Worm (Caenorhabditis elegans): ENCODE data around the gene T13C2.7.

The T13C2.7 gene

ce11 chrII:6734674-6735073 is 44.5 kb upstream of the T13C2.7 start, which contains the start of gene T14B4.3 (continued):
- TF ChIP-seq lsy-2 (tag; optimal IDR thresholded peaks at IDR 0.05) (peak in 1 of 2 experiments; percentile 88), snpc-4 (tag; optimal IDR thresholded peaks at IDR 0.05) (no peak), nhr-42 (GFP tag; IDR thresholded peaks at IDR 0.05) (no peak), mxl-3 (GFP tag; optimal IDR thresholded peaks at IDR 0.05) (no peak), arid-1 (GFP tag; conservative IDR thresholded peaks at IDR 0.05) (no peak), F37D6.2 (tag; optimal IDR thresholded peaks at IDR 0.05) (no peak), F10B5.3 (tag; optimal IDR thresholded peaks at IDR 0.05) (no peak), nhr-77 (tag; optimal IDR thresholded peaks at IDR 0.05) (peak; percentile 77), mes-2 (tag; optimal IDR thresholded peaks at IDR 0.05; ENCODE audit: poor library complexity, severe bottlenecking) (peak; percentile 94), sdz-12 (GFP tag; optimal IDR thresholded peaks at IDR 0.05) (no peak), F49E8.2 (tag; optimal IDR thresholded peaks at IDR 0.05; ENCODE audit: borderline replicate concordance) (no peak), ceh-44 (GFP tag; IDR thresholded peaks at IDR 0.05) (0 out of 2 replicates have a peak, but pooled peaks have one; percentile 27), ceh-32 (tag; optimal IDR thresholded peaks at IDR 0.05; ENCODE audit: poor library complexity) (no peak), vab-7 (GFP tag; IDR thresholded peaks at IDR 0.05) (no peak; the same call in 1 of the 2 replicates), dpl-1 (GFP tag; optimal IDR thresholded peaks at IDR 0.05) (peak; percentile 61), aly-2 (tag; optimal IDR thresholded peaks at IDR 0.05) (no peak), egl-43 (GFP tag; IDR thresholded peaks at IDR 0.05) (no peak), hlh-11 (tag; optimal IDR thresholded peaks at IDR 0.05) (no peak), fos-1 (tag; optimal IDR thresholded peaks at IDR 0.05) (no peak), zag-1 (tag; optimal IDR thresholded peaks at IDR 0.05) (no peak), T20F7.1 (GFP tag; optimal IDR thresholded peaks at IDR 0.05) (peak; percentile 74), lin-13 (GFP tag; optimal IDR thresholded peaks at IDR 0.05) (peak; percentile 14), madf-5 (GFP tag; IDR thresholded peaks at IDR 0.05) (no peak), nhr-11 (tag; optimal IDR thresholded peaks at IDR 0.05) (peak; percentile 45), tra-1 (GFP tag; IDR thresholded peaks at IDR 0.05) (no peak), nhr-102 (tag; optimal IDR thresholded peaks at IDR 0.05) (no peak), dve-1 (tag; optimal IDR thresholded peaks at IDR 0.05; ENCODE audit: insufficient read depth) (peak; percentile 61), ZK337.2 (GFP tag; IDR thresholded peaks at IDR 0.05) (no peak)

- TF ChIP-seq lin-38 (GFP tag; IDR thresholded peaks at IDR 0.05) (peak; percentile 53), arid-1 (GFP tag; conservative IDR thresholded peaks at IDR 0.05) (no peak)
Measured at ce11 chrII:6736066-6736465, 43.1 kb upstream of the T13C2.7 start, which contains the start of gene mrps-18.C. Gene mrps-18.C, plus strand, starts transcription at chrII:6736203.

- TF ChIP-seq unc-130 (GFP tag; optimal IDR thresholded peaks at IDR 0.05) (no peak), spr-1 (tag; optimal IDR thresholded peaks at IDR 0.05) (no peak), mep-1 (tag; optimal IDR thresholded peaks at IDR 0.05) (no peak), nhr-102 (tag; optimal IDR thresholded peaks at IDR 0.05) (no peak), snpc-1.2 (GFP tag; IDR thresholded peaks at IDR 0.05) (no peak), fos-1 (tag; optimal IDR thresholded peaks at IDR 0.05) (no peak)
Measured at ce11 chrII:6736604-6737003, 42.6 kb upstream of the T13C2.7 start, which contains the start of gene T14B4.1. Gene T14B4.1, plus strand, starts transcription at chrII:6736904.

DNA sequence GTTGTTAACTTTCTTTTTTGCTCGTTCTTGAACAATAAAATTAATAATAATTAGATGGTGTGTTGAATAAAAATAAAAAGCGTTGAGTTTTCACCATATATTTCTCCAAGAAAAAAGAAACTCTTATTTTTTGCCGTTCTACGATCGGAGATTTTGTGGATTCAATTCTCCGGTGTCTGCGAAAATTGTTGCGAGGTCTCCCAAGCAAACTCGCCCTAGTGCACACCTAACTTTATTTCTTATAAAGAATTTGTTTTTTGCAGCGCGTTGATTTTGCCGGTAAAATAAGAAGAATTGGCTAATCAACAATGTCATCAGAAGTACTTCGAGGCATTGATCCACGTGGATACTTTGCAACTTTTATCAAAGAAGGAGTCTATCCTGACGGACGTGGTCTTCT is 37.8 kb upstream of the T13C2.7 start, which contains the start of gene exos-8:
Gene exos-8, plus strand, starts transcription at position 264 of the 400 bp plus-strand sequence.
- no peak for TF ChIP-seq nhr-102 (tag; optimal IDR thresholded peaks at IDR 0.05)
- TF ChIP-seq tag-97 (GFP tag; IDR thresholded peaks at IDR 0.05) = no peak
- TF ChIP-seq zfp-3 (GFP tag; conservative IDR thresholded peaks at IDR 0.05) = no peak
- TF ChIP-seq nhr-28 (tag; optimal IDR thresholded peaks at IDR 0.05) = peak; percentile 66
- TF ChIP-seq lin-38 (GFP tag; IDR thresholded peaks at IDR 0.05) = peak; percentile 96
- peak; percentile 65; the same call in 1 of the 2 replicates for TF ChIP-seq ZK337.2 (GFP tag; IDR thresholded peaks at IDR 0.05)
- TF ChIP-seq hif-1 (tag; optimal IDR thresholded peaks at IDR 0.05) = peak in 1 of 2 experiments; percentile 78
- TF ChIP-seq mxl-3 (GFP tag; optimal IDR thresholded peaks at IDR 0.05) = peak; percentile 59
- TF ChIP-seq nhr-11 (tag; optimal IDR thresholded peaks at IDR 0.05) = no peak
- TF ChIP-seq R02D3.7 (tag; optimal IDR thresholded peaks at IDR 0.05) = no peak
- TF ChIP-seq Y5F2A.4 (GFP tag; optimal IDR thresholded peaks at IDR 0.05) = no peak
- TF ChIP-seq madf-5 (GFP tag; IDR thresholded peaks at IDR 0.05) = no peak
- no peak for TF ChIP-seq ZK546.5 (tag; optimal IDR thresholded peaks at IDR 0.05)
- TF ChIP-seq nhr-6 (tag; optimal IDR thresholded peaks at IDR 0.05) = no peak
- no peak for TF ChIP-seq ctbp-1 (GFP tag; IDR thresholded peaks at IDR 0.05)
- TF ChIP-seq nhr-25 (tag; optimal IDR thresholded peaks at IDR 0.05; ENCODE audit: borderline replicate concordance, insufficient read depth) = no peak
- no peak for TF ChIP-seq nhr-76 (tag; optimal IDR thresholded peaks at IDR 0.05)
- TF ChIP-seq dpl-1 (GFP tag; optimal IDR thresholded peaks at IDR 0.05) = peak; percentile 55
- no peak for TF ChIP-seq nhr-42 (GFP tag; IDR thresholded peaks at IDR 0.05)
- no peak for TF ChIP-seq dve-1 (tag; optimal IDR thresholded peaks at IDR 0.05; ENCODE audit: insufficient read depth)
- TF ChIP-seq php-3 (GFP tag; IDR thresholded peaks at IDR 0.05) = no peak
- peak; percentile 80 for TF ChIP-seq nhr-77 (tag; optimal IDR thresholded peaks at IDR 0.05)

Data from whole organism, L4 larva.